Worm (Caenorhabditis elegans): ENCODE data around the gene T14F9.2.

- no peak for TF ChIP-seq F57A8.1 (GFP tag; optimal IDR thresholded peaks at IDR 0.05)
- TF ChIP-seq xnd-1 (tag; optimal IDR thresholded peaks at IDR 0.05), result no peak
Measured at ce11 chrX:2197444-2197843, 36.7 kb upstream of the T14F9.2 start.

All from whole organism, young adult.